Worm (Caenorhabditis elegans): ENCODE results near the gene C32B5.7.
"Not testable (repeated sequence)": the region's sequence is repeated elsewhere in the genome, so short reads cannot be mapped to it uniquely, and the experiment has no call there.

ce11 chrII:930871-931270 is 29.5 kb upstream of the C32B5.7 start, which contains the start of gene fbxc-34:
- not testable (repeated sequence) for TF ChIP-seq nhr-84 (tag; optimal IDR thresholded peaks at IDR 0.05); dpl-1 (GFP tag; optimal IDR thresholded peaks at IDR 0.05); fos-1 (tag; optimal IDR thresholded peaks at IDR 0.05); nhr-11 (tag; optimal IDR thresholded peaks at IDR 0.05); nhr-28 (tag; optimal IDR thresholded peaks at IDR 0.05); lsy-2 (tag; optimal IDR thresholded peaks at IDR 0.05); unc-86 (tag; optimal IDR thresholded peaks at IDR 0.05); ztf-11 (tag; optimal IDR thresholded peaks at IDR 0.05); fkh-10 (GFP tag; optimal IDR thresholded peaks at IDR 0.05); ama-1 (optimal IDR thresholded peaks at IDR 0.05)
